Fruit fly (Drosophila melanogaster) whole organism, prepupa: ENCODE data around the gene ex.

Experiments used
- Blimp-1 ChIP-seq: fragments of 200-800 bp; sonication (Bioruptor generic); optimal IDR thresholded peaks from 3 replicates; lab custom pipeline; 2017; ENCODE audit warnings: missing biosample characterization, missing genetic modification characterization, mild to moderate bottlenecking, moderate library complexity, missing genetic modification reagents
- CG11762 ChIP-seq: fragments of 200-800 bp; sonication (Bioruptor generic); optimal IDR thresholded peaks from 3 replicates; lab custom pipeline; 2016; ENCODE audit warnings: missing biosample characterization, missing genetic modification characterization; ENCODE audit not compliant: insufficient read depth
- CG16779 ChIP-seq: fragments of 200-800 bp; sonication (Bioruptor generic); optimal IDR thresholded peaks from 3 replicates; lab custom pipeline; 2017; ENCODE audit warnings: missing biosample characterization, mild to moderate bottlenecking, missing genetic modification characterization
- CG3032 ChIP-seq: fragments of 200-800 bp; optimal IDR thresholded peaks from 2 replicates; lab custom pipeline; 2019; ENCODE audit warnings: missing biosample characterization, mild to moderate bottlenecking, missing genetic modification characterization, moderate library complexity
- CG32006 ChIP-seq: fragments of 200-800 bp; sonication (Bioruptor generic); optimal IDR thresholded peaks from 3 replicates; lab custom pipeline; 2017; ENCODE audit warnings: missing biosample characterization, mild to moderate bottlenecking, missing genetic modification characterization
- CG3919 ChIP-seq: fragments of 200-800 bp; sonication (Bioruptor generic); optimal IDR thresholded peaks from 3 replicates; lab custom pipeline; 2016; ENCODE audit warnings: missing biosample characterization, missing genetic modification characterization
- CG6163 ChIP-seq: fragments of 200-800 bp; sonication (Bioruptor generic); IDR thresholded peaks from 3 replicates; pipeline ENCODE4 v1.3.6; 2022; ENCODE audit warnings: missing biosample characterization, missing genetic modification characterization
- CG6276 ChIP-seq: fragments of 200-800 bp; sonication (Bioruptor generic); optimal IDR thresholded peaks from 2 replicates; lab custom pipeline; 2017; ENCODE audit warnings: missing biosample characterization, mild to moderate bottlenecking, missing genetic modification characterization
- CG6792 ChIP-seq: fragments of 200-800 bp; sonication (Bioruptor generic); optimal IDR thresholded peaks from 3 replicates; lab custom pipeline; 2016; ENCODE audit warnings: missing biosample characterization, missing genetic modification characterization
- CG6808 ChIP-seq: fragments of 200-800 bp; sonication (Bioruptor generic); optimal IDR thresholded peaks from 3 replicates; lab custom pipeline; 2017; ENCODE audit warnings: missing biosample characterization, missing genetic modification characterization, mild to moderate bottlenecking, moderate library complexity, missing genetic modification reagents
- CG8319 ChIP-seq: fragments of 200-800 bp; sonication (Bioruptor generic); optimal IDR thresholded peaks from 3 replicates; lab custom pipeline; 2016; ENCODE audit warnings: missing biosample characterization, missing genetic modification characterization
- CG8632 ChIP-seq: fragments of 200-800 bp; sonication (Bioruptor generic); optimal IDR thresholded peaks from 3 replicates; lab custom pipeline; 2016; ENCODE audit warnings: missing biosample characterization, missing genetic modification characterization
- CG9139 ChIP-seq: fragments of 200-800 bp; sonication (Bioruptor generic); optimal IDR thresholded peaks from 3 replicates; lab custom pipeline; 2017; ENCODE audit warnings: missing biosample characterization, mild to moderate bottlenecking, missing genetic modification characterization
- Eip75B ChIP-seq: fragments of 200-800 bp; sonication (Bioruptor generic); optimal IDR thresholded peaks from 3 replicates; lab custom pipeline; 2016; ENCODE audit warnings: missing biosample characterization, missing genetic modification characterization
- Eip78C ChIP-seq: fragments of 200-800 bp; sonication (Bioruptor generic); peaks from one replicate; lab custom pipeline; 2016; ENCODE audit warnings: missing biosample characterization, missing genetic modification characterization
- Ets21C ChIP-seq: fragments of 200-800 bp; sonication (Bioruptor generic); optimal IDR thresholded peaks from 3 replicates; lab custom pipeline; 2016; ENCODE audit warnings: missing biosample characterization, missing genetic modification characterization
- Ets96B ChIP-seq: fragments of 200-800 bp; optimal IDR thresholded peaks from 2 replicates; lab custom pipeline; 2019; ENCODE audit warnings: missing biosample characterization, mild to moderate bottlenecking, missing genetic modification characterization, moderate library complexity
- Hr38 ChIP-seq: sonication (Bioruptor generic); optimal IDR thresholded peaks from 2 replicates; lab custom pipeline; 2016; ENCODE audit warnings: missing biosample characterization, missing genetic modification characterization
- Hr39 ChIP-seq: fragments of 200-800 bp; sonication (Bioruptor generic); optimal IDR thresholded peaks from 2 replicates; lab custom pipeline; 2016; ENCODE audit warnings: missing biosample characterization, missing genetic modification characterization
- Hr4 ChIP-seq: fragments of 200-800 bp; sonication (Bioruptor generic); optimal IDR thresholded peaks from 3 replicates; lab custom pipeline; 2016; ENCODE audit warnings: missing biosample characterization, missing genetic modification characterization
- Lpt ChIP-seq: fragments of 200-800 bp; sonication (Bioruptor generic); optimal IDR thresholded peaks from 3 replicates; lab custom pipeline; 2016; ENCODE audit warnings: missing biosample characterization, missing genetic modification characterization
- Met ChIP-seq: fragments of 200-800 bp; sonication (Bioruptor generic); optimal IDR thresholded peaks from 3 replicates; lab custom pipeline; 2016; ENCODE audit warnings: missing biosample characterization, missing genetic modification characterization
- Smox ChIP-seq: fragments of 200-800 bp; sonication (Bioruptor generic); optimal IDR thresholded peaks from 3 replicates; lab custom pipeline; 2016; ENCODE audit warnings: missing biosample characterization, missing genetic modification characterization
- Sox14 ChIP-seq: fragments of 200-800 bp; sonication (Bioruptor generic); optimal IDR thresholded peaks from 3 replicates; lab custom pipeline; 2016; ENCODE audit warnings: missing biosample characterization, missing genetic modification characterization
- Sox15 ChIP-seq: fragments of 200-800 bp; sonication (Bioruptor generic); optimal IDR thresholded peaks from 3 replicates; lab custom pipeline; 2016; ENCODE audit warnings: missing biosample characterization, missing genetic modification characterization
- achi ChIP-seq: fragments of 200-800 bp; sonication (Bioruptor generic); optimal IDR thresholded peaks from 3 replicates; lab custom pipeline; 2016; ENCODE audit warnings: missing biosample characterization, missing genetic modification characterization
- acj6 ChIP-seq: fragments of 200-800 bp; sonication (Bioruptor generic); optimal IDR thresholded peaks from 3 replicates; lab custom pipeline; 2016; ENCODE audit warnings: missing biosample characterization, missing genetic modification characterization
- cyc ChIP-seq: fragments of 200-800 bp; sonication (Bioruptor generic); optimal IDR thresholded peaks from 3 replicates; lab custom pipeline; 2016; ENCODE audit warnings: missing biosample characterization, missing genetic modification characterization
- dac ChIP-seq: fragments of 200-800 bp; sonication (Bioruptor generic); optimal IDR thresholded peaks from 2 replicates; lab custom pipeline; 2017; ENCODE audit warnings: missing biosample characterization, mild to moderate bottlenecking, missing genetic modification characterization
- dsx ChIP-seq: fragments of 200-800 bp; optimal IDR thresholded peaks from 3 replicates; lab custom pipeline; 2019; ENCODE audit warnings: missing biosample characterization, mild to moderate bottlenecking, missing genetic modification characterization, moderate library complexity; ENCODE audit not compliant: poor library complexity, severe bottlenecking
- eg ChIP-seq: fragments of 200-800 bp; sonication (Bioruptor generic); IDR thresholded peaks from 3 replicates; pipeline ENCODE4 v1.3.6; 2022; ENCODE audit warnings: missing biosample characterization, missing genetic modification characterization
- fd59A ChIP-seq: fragments of 200-800 bp; sonication (Bioruptor generic); optimal IDR thresholded peaks from 2 replicates; lab custom pipeline; 2017; ENCODE audit warnings: missing biosample characterization, mild to moderate bottlenecking, missing genetic modification characterization, missing genetic modification reagents
- fd85E ChIP-seq: fragments of 200-800 bp; sonication (Bioruptor generic); optimal IDR thresholded peaks from 3 replicates; lab custom pipeline; 2016; ENCODE audit warnings: missing biosample characterization, missing genetic modification characterization
- fkh ChIP-seq: fragments of 200-800 bp; sonication (Bioruptor generic); optimal IDR thresholded peaks from 3 replicates; lab custom pipeline; 2017; ENCODE audit warnings: missing biosample characterization, mild to moderate bottlenecking, missing genetic modification characterization, moderate library complexity
- lz ChIP-seq: fragments of 200-800 bp; sonication (Bioruptor generic); optimal IDR thresholded peaks from 3 replicates; lab custom pipeline; 2016; ENCODE audit warnings: missing biosample characterization, missing genetic modification characterization
- net ChIP-seq: fragments of 200-800 bp; sonication (Bioruptor generic); optimal IDR thresholded peaks from 3 replicates; lab custom pipeline; 2016; ENCODE audit warnings: missing biosample characterization, missing genetic modification characterization
- pdm3 ChIP-seq: fragments of 200-800 bp; sonication (Bioruptor generic); optimal IDR thresholded peaks from 3 replicates; lab custom pipeline; 2016; ENCODE audit warnings: missing biosample characterization, missing genetic modification characterization
- spab ChIP-seq: fragments of 200-800 bp; sonication (Bioruptor generic); optimal IDR thresholded peaks from 2 replicates; lab custom pipeline; 2017; ENCODE audit warnings: missing biosample characterization, mild to moderate bottlenecking, missing genetic modification characterization, missing genetic modification reagents
- ss ChIP-seq, 2 experiments: fragments of 200-800 bp; sonication (Bioruptor generic); optimal IDR thresholded peaks; 2 replicates in 1 of 2; 3 replicates in 1 of 2; lab custom pipeline; 2017 to 2018; ENCODE audit warnings: mild to moderate bottlenecking in 2 of 2, missing biosample characterization in 2 of 2, missing genetic modification characterization in 2 of 2, moderate library complexity in 1 of 2
- topi ChIP-seq: fragments of 200-800 bp; sonication (Bioruptor generic); optimal IDR thresholded peaks from 3 replicates; lab custom pipeline; 2016; ENCODE audit warnings: missing biosample characterization, missing genetic modification characterization
- vri ChIP-seq: fragments of 200-800 bp; sonication (Bioruptor generic); optimal IDR thresholded peaks from 3 replicates; lab custom pipeline; 2016; ENCODE audit warnings: missing biosample characterization, mild to moderate bottlenecking, missing genetic modification characterization

ex gene

DNA sequence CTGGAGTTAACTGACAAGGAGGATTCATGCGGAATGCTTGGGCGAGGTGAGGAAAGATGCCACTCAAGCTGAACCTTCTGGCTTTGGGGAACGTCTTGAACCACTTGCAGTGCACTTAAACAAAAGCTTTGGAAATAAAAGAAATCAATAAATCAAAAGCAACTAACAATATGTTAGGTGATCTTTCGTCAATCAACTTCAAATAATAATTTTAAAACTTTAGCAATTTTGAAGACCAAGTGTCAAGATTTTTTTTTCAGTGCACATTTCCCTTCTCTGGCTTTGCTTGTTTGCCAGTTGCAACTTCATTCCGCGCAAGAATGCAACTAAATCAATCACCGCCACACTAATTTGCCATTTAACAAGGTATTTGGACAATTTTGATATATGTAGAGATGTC lies 48.2 kb upstream of the ex start (continued):
- peak; percentile 61 for TF ChIP-seq Sox14 (GFP tag; lab: Kevin White, UChicago)
- TF ChIP-seq Ets96B (tag; lab: Kevin White, UChicago) = peak; percentile 33
- peak; percentile 32 for TF ChIP-seq Hr4
- peak; percentile 65 for TF ChIP-seq CG3919 (GFP tag; lab: Kevin White, UChicago)
- TF ChIP-seq Lpt (GFP tag; lab: Kevin White, UChicago) = no peak
- TF ChIP-seq CG6163 (GFP tag; lab: Robert Waterston, UW) = peak; percentile 74
- TF ChIP-seq CG6792 (GFP tag; lab: Kevin White, UChicago) = peak; percentile 62
- peak; percentile 40 for TF ChIP-seq dsx (GFP tag; lab: Kevin White, UChicago)
- TF ChIP-seq eg = 0 out of 3 replicates have a peak, but pooled peaks have one; percentile 25
- peak; percentile 88 for TF ChIP-seq Eip78C (GFP tag; lab: Kevin White, UChicago)
- TF ChIP-seq CG32006 (GFP tag; lab: Kevin White, UChicago) = peak; percentile 38
- TF ChIP-seq Blimp-1 (GFP tag; lab: Kevin White, UChicago) = no peak
- TF ChIP-seq acj6 (GFP tag; lab: Kevin White, UChicago) = peak; percentile 56
- TF ChIP-seq CG8319 (GFP tag; lab: Kevin White, UChicago) = no peak

- TF ChIP-seq net = no peak
- TF ChIP-seq fd85E (GFP tag; lab: Kevin White, UChicago) = no peak
- no peak for TF ChIP-seq Smox
- TF ChIP-seq CG11762 (GFP tag; lab: Kevin White, UChicago) = no peak
- TF ChIP-seq fd59A (GFP tag; lab: Kevin White, UChicago) = no peak
- TF ChIP-seq CG6276 (GFP tag; lab: Kevin White, UChicago) = no peak
- no peak for TF ChIP-seq Hr39
- no peak for TF ChIP-seq CG6792 (GFP tag; lab: Kevin White, UChicago)
- TF ChIP-seq achi (GFP tag; lab: Kevin White, UChicago) = no peak
- TF ChIP-seq Hr4 = no peak
- no peak for TF ChIP-seq CG9139 (GFP tag; lab: Kevin White, UChicago)
- TF ChIP-seq vri = no peak
- TF ChIP-seq CG8319 (GFP tag; lab: Kevin White, UChicago) = no peak
- TF ChIP-seq CG3032 (tag; lab: Kevin White, UChicago) = no peak
- TF ChIP-seq Sox14 (GFP tag; lab: Kevin White, UChicago) = no peak
- TF ChIP-seq dac = no peak
- no peak for TF ChIP-seq CG6808 (GFP tag; lab: Kevin White, UChicago)
- no peak for TF ChIP-seq dsx (GFP tag; lab: Kevin White, UChicago)
- TF ChIP-seq eg = no peak
These were observed 40.5 kb upstream of the ex start for dm6 chr2L:390509-390908.

- TF ChIP-seq Eip75B (GFP tag; lab: Kevin White, UChicago) (no peak), ss (GFP tag; optimal IDR thresholded peaks at IDR 0.05; lab: Kevin White, UChicago) (no peak), CG8632 (GFP tag; lab: Kevin White, UChicago) (no peak)
These were observed 38.5 kb upstream of the ex start for dm6 chr2L:392529-392928.

DNA sequence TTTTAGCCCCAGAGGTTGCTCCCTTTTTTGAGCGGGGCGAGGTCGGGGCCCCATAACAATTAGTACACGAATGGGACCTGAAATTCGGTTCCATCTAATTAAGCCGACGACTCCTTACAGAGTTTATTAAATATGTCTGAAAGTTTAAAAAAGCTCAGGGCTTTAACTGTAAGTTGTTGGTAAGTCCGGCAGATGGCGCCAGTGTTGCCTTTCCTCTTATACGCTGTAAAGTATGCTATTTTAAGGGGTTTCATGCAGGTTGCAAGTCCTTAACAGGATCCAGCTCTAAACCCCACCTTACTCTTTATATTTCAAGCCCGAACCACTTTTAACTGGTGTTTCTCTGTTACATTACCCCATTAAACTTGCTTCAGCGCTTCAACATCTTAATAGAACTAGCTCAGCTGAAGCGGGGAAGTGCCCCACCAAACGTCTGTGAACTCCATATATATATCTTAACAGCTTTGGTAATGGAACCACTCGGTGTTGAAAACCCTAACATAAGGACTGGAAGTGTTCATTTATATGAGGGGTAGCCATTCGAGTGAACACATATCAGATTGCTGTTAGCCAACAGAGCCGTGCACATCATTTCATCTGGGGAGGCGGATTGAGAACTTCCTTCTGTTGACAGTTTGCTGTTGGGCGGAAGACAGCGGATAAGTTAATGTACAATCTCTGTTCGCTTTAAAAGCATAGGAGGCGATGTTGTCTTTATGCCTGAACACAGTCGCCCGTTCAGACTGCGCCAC lies 35.5 kb upstream of the ex start:
- TF ChIP-seq Eip78C (GFP tag; lab: Kevin White, UChicago) = peak; percentile 9
- TF ChIP-seq CG9139 (GFP tag; lab: Kevin White, UChicago) = no peak
- peak; percentile 63 for TF ChIP-seq dsx (GFP tag; lab: Kevin White, UChicago)

DNA sequence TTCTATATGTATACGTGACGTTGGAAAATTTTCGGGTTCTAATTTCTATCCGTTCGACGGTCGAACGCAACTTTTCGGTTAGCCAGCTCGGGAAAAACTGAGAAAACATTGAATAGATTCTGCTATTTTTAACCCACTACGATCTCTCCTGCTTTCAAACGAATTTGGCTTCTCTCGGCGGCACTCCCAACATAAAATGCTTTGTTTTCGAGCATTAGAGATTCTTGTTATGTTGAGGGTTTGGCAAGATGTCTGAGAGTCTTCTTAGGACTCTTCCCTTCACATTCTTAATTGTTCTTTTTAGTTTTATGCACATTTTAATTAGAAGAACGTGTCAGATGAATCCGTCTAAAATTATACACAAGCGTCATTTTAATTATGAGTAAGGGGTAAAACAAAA lies 28.9 kb upstream of the ex start, which contains the start of gene CG4213:
Gene CG4213, minus strand, starts transcription at position 101 of the 400 bp plus-strand sequence.
- TF ChIP-seq vri (no peak), lz (no peak), spab (GFP tag; lab: Kevin White, UChicago) (no peak), CG6792 (GFP tag; lab: Kevin White, UChicago) (no peak), eg (no peak), Blimp-1 (GFP tag; lab: Kevin White, UChicago) (no peak), Met (no peak), pdm3 (no peak), Lpt (GFP tag; lab: Kevin White, UChicago) (no peak), fkh (GFP tag; lab: Kevin White, UChicago) (no peak), Sox15 (GFP tag; lab: Kevin White, UChicago) (no peak), achi (GFP tag; lab: Kevin White, UChicago) (no peak), Sox14 (GFP tag; lab: Kevin White, UChicago) (no peak), CG3919 (GFP tag; lab: Kevin White, UChicago) (no peak), CG16779 (tag; lab: Kevin White, UChicago) (no peak), topi (GFP tag; lab: Kevin White, UChicago) (no peak), cyc (GFP tag; lab: Kevin White, UChicago) (no peak), Ets21C (GFP tag; lab: Kevin White, UChicago) (no peak), Hr38 (GFP tag; lab: Kevin White, UChicago) (no peak)
